Worm (Caenorhabditis elegans): ENCODE measurements around the gene tex-2.

DNA sequence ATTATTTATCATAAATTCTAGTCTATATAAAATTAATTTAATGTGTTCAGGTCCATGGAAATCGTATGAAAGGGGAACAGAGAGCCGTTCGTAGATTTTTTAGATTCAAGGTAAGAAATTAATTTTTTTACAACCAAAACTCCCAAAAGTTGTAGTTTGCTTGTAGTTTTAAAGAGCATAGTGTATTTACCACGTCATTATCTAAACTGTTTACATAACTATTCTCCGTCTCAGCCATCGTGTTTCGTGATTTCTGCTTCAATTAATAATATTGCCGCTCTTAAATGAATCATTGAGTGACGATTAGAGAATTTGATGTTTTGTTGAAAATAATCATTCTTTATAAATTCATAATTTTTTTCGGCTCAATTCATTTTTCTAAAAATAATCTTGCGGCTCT, 37.9 kb upstream of the tex-2 start, which contains the start of gene cgt-3:
- TF ChIP-seq unc-3 (GFP tag; conservative IDR thresholded peaks at IDR 0.05) (no peak), unc-3 (tag; optimal IDR thresholded peaks at IDR 0.05) (no peak), K09A11.1 (tag; optimal IDR thresholded peaks at IDR 0.05; ENCODE audit: insufficient read depth) (no peak), nhr-11 (tag; optimal IDR thresholded peaks at IDR 0.05) (no peak), ztf-16 (tag; optimal IDR thresholded peaks at IDR 0.05) (no peak), sox-2 (GFP tag; IDR thresholded peaks at IDR 0.05) (no peak), unc-55 (GFP tag; optimal IDR thresholded peaks at IDR 0.05) (no peak)
